Fruit fly (Drosophila melanogaster) whole organism, embryonic: ENCODE results near the gene CG45100.

Source experiments
- Atf6 ChIP-seq: fragments of 200-800 bp; sonication (Bioruptor generic); IDR thresholded peaks from 2 replicates; pipeline ENCODE4 v1.3.6; 2022; ENCODE audit warnings: missing biosample characterization, missing genetic modification characterization
- B-H2 ChIP-seq: fragments of 200-800 bp; sonication (Bioruptor generic); optimal IDR thresholded peaks from 2 replicates; lab custom pipeline; 2018; ENCODE audit warnings: missing biosample characterization, mild to moderate bottlenecking, missing genetic modification characterization
- Bteb2 ChIP-seq: fragments of 200-800 bp; sonication (Bioruptor generic); optimal IDR thresholded peaks from 2 replicates; lab custom pipeline; 2016; ENCODE audit warnings: missing biosample characterization, missing genetic modification characterization
- CG10209 ChIP-seq: fragments of 200-800 bp; sonication (Bioruptor generic); optimal IDR thresholded peaks from 3 replicates; lab custom pipeline; 2017; ENCODE audit warnings: missing biosample characterization, mild to moderate bottlenecking, missing genetic modification characterization, missing genetic modification reagents
- CG10543 ChIP-seq: fragments of 200-800 bp; sonication (Bioruptor generic); optimal IDR thresholded peaks from 3 replicates; lab custom pipeline; 2017; ENCODE audit warnings: missing biosample characterization, mild to moderate bottlenecking, missing genetic modification characterization, moderate library complexity
- CG11247 ChIP-seq: fragments of 200-800 bp; sonication (Bioruptor generic); IDR thresholded peaks from 2 replicates; pipeline ENCODE4 v1.3.6; 2022; ENCODE audit warnings: missing biosample characterization, missing genetic modification characterization
- CG11560 ChIP-seq: fragments of 200-800 bp; sonication (Bioruptor generic); IDR thresholded peaks from 3 replicates; pipeline ENCODE4 v1.3.6; 2022; ENCODE audit warnings: missing biosample characterization, missing genetic modification characterization
- CG12104 ChIP-seq: fragments of 200-800 bp; sonication (Bioruptor generic); optimal IDR thresholded peaks from 3 replicates; lab custom pipeline; 2016; ENCODE audit warnings: missing biosample characterization, missing genetic modification characterization
- CG12769 ChIP-seq: fragments of 200-800 bp; sonication (Bioruptor generic); optimal IDR thresholded peaks from 2 replicates; lab custom pipeline; 2019; ENCODE audit warnings: missing biosample characterization, mild to moderate bottlenecking, missing genetic modification characterization, moderate library complexity
- CG13287 ChIP-seq: fragments of 200-800 bp; sonication (Bioruptor generic); IDR thresholded peaks from 2 replicates; pipeline ENCODE4 v1.3.6; 2022; ENCODE audit warnings: missing biosample characterization, missing genetic modification characterization; ENCODE audit not compliant: partially characterized antibody
- CG14710 ChIP-seq: fragments of 200-800 bp; sonication (Bioruptor generic); optimal IDR thresholded peaks from 3 replicates; lab custom pipeline; 2019; ENCODE audit warnings: missing biosample characterization, mild to moderate bottlenecking, missing genetic modification characterization, moderate library complexity
- CG1602 ChIP-seq: fragments of 200-800 bp; sonication (Bioruptor generic); optimal IDR thresholded peaks from 3 replicates; lab custom pipeline; 2016; ENCODE audit warnings: missing biosample characterization, missing genetic modification characterization
- CG17385 ChIP-seq: fragments of 200-800 bp; sonication (Bioruptor generic); optimal IDR thresholded peaks from 3 replicates; lab custom pipeline; 2018; ENCODE audit warnings: missing biosample characterization, mild to moderate bottlenecking, missing genetic modification characterization
- CG17612 ChIP-seq: fragments of 200-800 bp; sonication (Bioruptor generic); IDR thresholded peaks from 2 replicates; pipeline ENCODE4 v1.3.6; 2022; ENCODE audit warnings: missing biosample characterization, missing genetic modification characterization
- CG17802 ChIP-seq: fragments of 200-800 bp; sonication (Bioruptor generic); optimal IDR thresholded peaks from 2 replicates; lab custom pipeline; 2018; ENCODE audit warnings: missing biosample characterization, mild to moderate bottlenecking, missing genetic modification characterization, moderate library complexity
- CG18599 ChIP-seq: fragments of 200-800 bp; sonication (Bioruptor generic); optimal IDR thresholded peaks from 3 replicates; lab custom pipeline; 2017; ENCODE audit warnings: missing biosample characterization, missing genetic modification characterization, mild to moderate bottlenecking, moderate library complexity, missing genetic modification reagents
- CG31224 ChIP-seq: fragments of 200-800 bp; sonication (Bioruptor generic); IDR thresholded peaks from 2 replicates; pipeline ENCODE4 v1.3.6; 2022; ENCODE audit warnings: missing biosample characterization, missing genetic modification characterization
- CG31388 ChIP-seq: fragments of 200-800 bp; sonication (Bioruptor generic); optimal IDR thresholded peaks from 2 replicates; lab custom pipeline; 2016; ENCODE audit warnings: missing biosample characterization, missing genetic modification characterization
- CG34376 ChIP-seq: fragments of 200-800 bp; sonication (Bioruptor generic); optimal IDR thresholded peaks from 2 replicates; lab custom pipeline; 2018; ENCODE audit warnings: missing biosample characterization, mild to moderate bottlenecking, missing genetic modification characterization
- CG6854 ChIP-seq: fragments of 200-800 bp; sonication (Bioruptor generic); optimal IDR thresholded peaks from 3 replicates; lab custom pipeline; 2017; ENCODE audit warnings: missing biosample characterization, mild to moderate bottlenecking, missing genetic modification characterization
- E2f1 ChIP-seq: fragments of 200-800 bp; sonication (Bioruptor generic); IDR thresholded peaks from 2 replicates; pipeline ENCODE4 v1.3.6; 2022; ENCODE audit warnings: missing biosample characterization, missing genetic modification characterization
- Ets97D ChIP-seq: fragments of 200-800 bp; sonication (Bioruptor generic); optimal IDR thresholded peaks from 3 replicates; lab custom pipeline; 2016; ENCODE audit warnings: missing biosample characterization, missing genetic modification characterization
- Fer1 ChIP-seq: fragments of 200-800 bp; sonication (Bioruptor generic); optimal IDR thresholded peaks from 2 replicates; lab custom pipeline; 2017; ENCODE audit warnings: missing biosample characterization, mild to moderate bottlenecking, missing genetic modification characterization
- GATAe ChIP-seq: fragments of 200-800 bp; sonication (Bioruptor generic); conservative IDR thresholded peaks from 2 replicates; pipeline ENCODE4 v1.3.6; 2022; ENCODE audit warnings: missing biosample characterization, missing genetic modification characterization
- Hey ChIP-seq: fragments of 200-800 bp; sonication (Bioruptor generic); optimal IDR thresholded peaks from 3 replicates; lab custom pipeline; 2018; ENCODE audit warnings: missing biosample characterization, mild to moderate bottlenecking, missing genetic modification characterization
- Hr78 ChIP-seq, 2 experiments: fragments of 200-800 bp in 1 of 2; fragments of >200 bp in 1 of 2; sonication (Bioruptor generic) in 1 of 2; optimal IDR thresholded peaks; 2 replicates each; lab custom pipeline; 2017 to 2019; ENCODE audit warnings: missing biosample characterization in 2 of 2, missing genetic modification characterization in 2 of 2, mild to moderate bottlenecking in 1 of 2, moderate library complexity in 1 of 2
- Lim3 ChIP-seq: fragments of 200-800 bp; sonication (Bioruptor generic); IDR thresholded peaks from 2 replicates; pipeline ENCODE4 v1.3.6; 2022; ENCODE audit warnings: missing biosample characterization, missing genetic modification characterization
- Nf-YA ChIP-seq: fragments of 200-800 bp; sonication (Bioruptor generic); IDR thresholded peaks from 2 replicates; pipeline ENCODE4 v1.3.6; 2022; ENCODE audit warnings: missing biosample characterization, missing genetic modification characterization
- Pdp1 ChIP-seq, 2 experiments: fragments of 200-800 bp; sonication (Bioruptor generic); optimal IDR thresholded peaks; 3 replicates each; lab custom pipeline; 2016; ENCODE audit warnings: missing biosample characterization in 2 of 2, missing genetic modification characterization in 2 of 2, mild to moderate bottlenecking in 1 of 2, moderate library complexity in 1 of 2
- TFAM ChIP-seq: fragments of 200-800 bp; sonication (Bioruptor generic); optimal IDR thresholded peaks from 2 replicates; lab custom pipeline; 2017; ENCODE audit warnings: missing biosample characterization, missing genetic modification characterization, inconsistent platforms
- Taf1 ChIP-seq: fragments of 200-800 bp; sonication (Bioruptor generic); IDR thresholded peaks from 2 replicates; pipeline ENCODE4 v1.3.6; 2022; ENCODE audit warnings: missing biosample characterization, missing genetic modification characterization
- bowl ChIP-seq: fragments of 200-800 bp; sonication (Bioruptor generic); IDR thresholded peaks from 2 replicates; pipeline ENCODE4 v1.3.6; 2022; ENCODE audit warnings: missing biosample characterization, missing genetic modification characterization
- btn ChIP-seq: fragments of 200-800 bp; sonication (Bioruptor generic); optimal IDR thresholded peaks from 2 replicates; lab custom pipeline; 2016; ENCODE audit warnings: missing biosample characterization, missing genetic modification characterization
- chinmo ChIP-seq: fragments of 200-800 bp; sonication (Bioruptor generic); IDR thresholded peaks from 4 replicates; pipeline ENCODE4 v1.3.6; 2022; ENCODE audit warnings: missing biosample characterization, missing genetic modification characterization; ENCODE audit not compliant: partially characterized antibody
- crol ChIP-seq: fragments of 200-800 bp; sonication (Bioruptor generic); IDR thresholded peaks from 2 replicates; pipeline ENCODE4 v1.3.6; 2022; ENCODE audit warnings: missing biosample characterization, missing genetic modification characterization
- dati ChIP-seq: fragments of 200-800 bp; sonication (Bioruptor generic); IDR thresholded peaks from 2 replicates; pipeline ENCODE4 v1.3.6; 2022; ENCODE audit warnings: missing biosample characterization, missing genetic modification characterization
- en ChIP-seq: fragments of 200-800 bp; sonication (Bioruptor generic); optimal IDR thresholded peaks from 2 replicates; lab custom pipeline; 2016; ENCODE audit warnings: missing biosample characterization, missing genetic modification characterization
- esg ChIP-seq: fragments of 200-800 bp; sonication (Bioruptor generic); conservative IDR thresholded peaks from 2 replicates; pipeline ENCODE4 v1.3.6; 2022; ENCODE audit warnings: missing biosample characterization, missing genetic modification characterization
- exex ChIP-seq: fragments of 200-800 bp; sonication (Bioruptor generic); optimal IDR thresholded peaks from 4 replicates; lab custom pipeline; 2018; ENCODE audit warnings: missing biosample characterization, mild to moderate bottlenecking, missing genetic modification characterization, moderate library complexity
- gem ChIP-seq: fragments of 200-800 bp; sonication (Bioruptor generic); optimal IDR thresholded peaks from 2 replicates; lab custom pipeline; 2019; ENCODE audit warnings: missing biosample characterization, mild to moderate bottlenecking, missing genetic modification characterization, moderate library complexity
- ken ChIP-seq: fragments of 200-800 bp; sonication (Bioruptor generic); IDR thresholded peaks from 3 replicates; pipeline ENCODE4 v1.3.6; 2022; ENCODE audit warnings: missing biosample characterization, missing genetic modification characterization
- lab ChIP-seq: fragments of 200-800 bp; sonication (Bioruptor generic); optimal IDR thresholded peaks from 3 replicates; lab custom pipeline; 2017; ENCODE audit warnings: missing biosample characterization, missing genetic modification characterization, mild to moderate bottlenecking, moderate library complexity, missing genetic modification reagents
- mirr ChIP-seq: fragments of 200-800 bp; sonication (Bioruptor generic); optimal IDR thresholded peaks from 3 replicates; lab custom pipeline; 2018; ENCODE audit warnings: missing biosample characterization, mild to moderate bottlenecking, missing genetic modification characterization
- repo ChIP-seq: fragments of 200-800 bp; sonication (Bioruptor generic); optimal IDR thresholded peaks from 2 replicates; lab custom pipeline; 2016; ENCODE audit warnings: missing biosample characterization, missing genetic modification characterization
- run ChIP-seq: fragments of 200-800 bp; sonication (Bioruptor generic); optimal IDR thresholded peaks from 3 replicates; lab custom pipeline; 2018; ENCODE audit warnings: missing biosample characterization, mild to moderate bottlenecking, missing genetic modification characterization
- schlank ChIP-seq: fragments of 200-800 bp; sonication (Bioruptor generic); optimal IDR thresholded peaks from 2 replicates; lab custom pipeline; 2018; ENCODE audit warnings: missing biosample characterization, mild to moderate bottlenecking, missing genetic modification characterization
- shn ChIP-seq: fragments of 200-800 bp; sonication (Bioruptor generic); optimal IDR thresholded peaks from 3 replicates; lab custom pipeline; 2016; ENCODE audit warnings: missing biosample characterization, missing genetic modification characterization
- sna ChIP-seq: fragments of 200-800 bp; sonication (Bioruptor generic); IDR thresholded peaks from 2 replicates; pipeline ENCODE4 v1.3.6; 2022; ENCODE audit warnings: missing biosample characterization, missing genetic modification characterization; ENCODE audit not compliant: partially characterized antibody
- so ChIP-seq: fragments of 200-800 bp; sonication (Bioruptor generic); IDR thresholded peaks from 3 replicates; pipeline ENCODE4 v1.3.6; 2022; ENCODE audit warnings: missing biosample characterization, missing genetic modification characterization
- sob ChIP-seq: fragments of 200-800 bp; sonication (Bioruptor generic); IDR thresholded peaks from 2 replicates; pipeline ENCODE4 v1.3.6; 2022; ENCODE audit warnings: missing biosample characterization, missing genetic modification characterization
- toy ChIP-seq: fragments of 200-800 bp; sonication (Bioruptor generic); IDR thresholded peaks from 2 replicates; pipeline ENCODE4 v1.3.6; 2022; ENCODE audit warnings: missing biosample characterization, missing genetic modification characterization
- wdn ChIP-seq: fragments of 200-800 bp; sonication (Bioruptor generic); IDR thresholded peaks from 2 replicates; pipeline ENCODE4 v1.3.6; 2022; ENCODE audit warnings: missing biosample characterization, missing genetic modification characterization

CG45100 gene

dm6 chr3R:5497600-5497999 lies 23.2 kb upstream of the CG45100 start (continued):
- peak; percentile 12 for TF ChIP-seq CG18599 (GFP tag; lab: Kevin White, UChicago)
- TF ChIP-seq bowl (GFP tag; lab: Robert Waterston, UW): peak; percentile 34; the same call in 1 of the 2 replicates
- no peak for TF ChIP-seq E2f1 (GFP tag; lab: Robert Waterston, UW)
- TF ChIP-seq toy (GFP tag; lab: Robert Waterston, UW): no peak
- peak; percentile 13; the same call in 1 of the 2 replicates for TF ChIP-seq CG11247 (GFP tag; lab: Robert Waterston, UW)
- peak; percentile 5 for TF ChIP-seq CG10543
- TF ChIP-seq CG17385: no peak
- TF ChIP-seq CG12104 (GFP tag; lab: Kevin White, UChicago): no peak
- TF ChIP-seq CG10209 (GFP tag; lab: Kevin White, UChicago): no peak
- peak in 1 of 2 experiments; percentile 8 for TF ChIP-seq Hr78 (GFP tag; optimal IDR thresholded peaks at IDR 0.05; lab: Kevin White, UChicago)
- TF ChIP-seq CG1602 (GFP tag; lab: Kevin White, UChicago): no peak
- no peak for TF ChIP-seq Bteb2 (GFP tag; lab: Kevin White, UChicago)
- TF ChIP-seq crol: peak; percentile 79
- TF ChIP-seq Pdp1 (GFP tag; optimal IDR thresholded peaks at IDR 0.05; lab: Kevin White, UChicago): peak in 1 of 2 experiments; percentile 9
- no peak for TF ChIP-seq gem (tag; lab: Kevin White, UChicago)
- TF ChIP-seq CG34376 (GFP tag; lab: Kevin White, UChicago): peak; percentile 36
- TF ChIP-seq exex (tag; lab: Kevin White, UChicago): peak; percentile 83
- TF ChIP-seq repo (GFP tag; lab: Kevin White, UChicago): no peak
- 0 out of 4 replicates have a peak, but pooled peaks have one; percentile 11 for TF ChIP-seq chinmo
- TF ChIP-seq GATAe: peak; percentile 41; the same call in 1 of the 2 replicates
- TF ChIP-seq Lim3: no peak
- peak; percentile 52 for TF ChIP-seq mirr (GFP tag; lab: Kevin White, UChicago)
- TF ChIP-seq Hey: peak; percentile 64
- no peak for TF ChIP-seq Taf1
- no peak for TF ChIP-seq B-H2 (GFP tag; lab: Kevin White, UChicago)
- TF ChIP-seq Ets97D (GFP tag; lab: Kevin White, UChicago): no peak
- no peak for TF ChIP-seq Nf-YA (GFP tag; lab: Robert Waterston, UW)
- no peak for TF ChIP-seq CG31224 (GFP tag; lab: Robert Waterston, UW)
- TF ChIP-seq lab (GFP tag; lab: Kevin White, UChicago): peak; percentile 43
- no peak for TF ChIP-seq shn
- TF ChIP-seq so (GFP tag; lab: Robert Waterston, UW): 0 out of 3 replicates have a peak, but pooled peaks have one; percentile 43

dm6 chr3R:5485295-5485718 lies 10.9 kb upstream of the CG45100 start, which contains the start of gene CG31550:
TSS of gene CG31550 (plus strand) at chr3R:5485543.
- TF ChIP-seq CG13287 (GFP tag; lab: Robert Waterston, UW) (peak; percentile 46; the same call in 1 of the 2 replicates), dati (no peak), Atf6 (GFP tag; lab: Robert Waterston, UW) (peak; percentile 55), btn (no peak), CG14710 (peak; percentile 74), TFAM (GFP tag; lab: Kevin White, UChicago) (no peak), CG6854 (no peak), CG31388 (GFP tag; lab: Kevin White, UChicago) (peak; percentile 52), sna (GFP tag; lab: Robert Waterston, UW) (no peak), en (GFP tag; lab: Kevin White, UChicago) (no peak), CG12769 (tag; lab: Kevin White, UChicago) (no peak), wdn (GFP tag; lab: Robert Waterston, UW) (peak; percentile 60), CG17802 (tag; lab: Kevin White, UChicago) (peak; percentile 37), Fer1 (peak; percentile 40), schlank (tag; lab: Kevin White, UChicago) (no peak), CG17612 (GFP tag; lab: Robert Waterston, UW) (0 out of 2 replicates have a peak, but pooled peaks have one; percentile 9), CG11560 (tag; lab: Robert Waterston, UW) (no peak), ken (peak; percentile 87), run (no peak), esg (GFP tag; lab: Robert Waterston, UW) (peak; percentile 75), sob (GFP tag; lab: Robert Waterston, UW) (peak; percentile 84)
